Fruit fly (Drosophila melanogaster) Kc167 (cell line): ENCODE results near the gene Ppox.

Experiments
- h ChIP-seq: fragments of >200 bp; optimal IDR thresholded peaks from 3 replicates; lab custom pipeline; 2018; ENCODE audit warnings: missing external identifiers
- insv ChIP-seq: fragments of >200 bp; optimal IDR thresholded peaks from 3 replicates; lab custom pipeline; 2018; ENCODE audit warnings: missing external identifiers
- psq ChIP-seq: fragments of >200 bp; optimal IDR thresholded peaks from 2 replicates; lab custom pipeline; 2017; ENCODE audit warnings: missing external identifiers

DNA sequence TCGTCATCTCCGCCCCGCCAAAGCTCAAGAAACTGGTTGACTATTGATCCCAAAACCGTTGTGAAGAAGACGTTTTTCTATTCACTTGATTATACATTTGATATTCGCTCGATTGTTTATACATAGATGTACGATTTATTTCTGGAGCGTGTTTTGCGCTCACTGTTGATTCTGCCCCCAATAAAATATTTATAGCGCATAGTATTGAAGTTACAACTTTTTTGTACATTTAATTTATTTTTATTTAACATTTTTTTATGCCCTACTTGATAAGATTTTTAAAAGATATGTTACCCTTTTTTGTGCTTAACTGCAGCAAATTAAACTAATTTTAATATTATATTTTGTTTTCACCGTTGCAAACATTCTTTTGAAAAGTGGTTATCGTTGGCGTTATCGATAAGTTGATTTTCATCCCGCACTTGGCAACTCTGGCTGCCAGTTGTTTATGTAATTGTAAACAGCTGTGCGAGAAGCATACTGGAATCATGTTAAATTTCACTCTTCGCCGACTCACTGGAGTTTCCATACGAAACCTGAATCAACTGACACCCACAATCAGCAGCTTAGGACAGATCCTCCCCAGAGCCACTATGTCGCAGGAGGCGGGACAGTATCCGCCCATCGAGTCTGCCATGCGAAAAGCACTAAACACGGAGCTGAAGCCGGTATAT, 2.3 kb downstream of the Ppox start, which contains the start of gene CG31126:
- no peak for TF ChIP-seq psq (lab: Kevin White, UChicago)
- no peak for TF ChIP-seq h (lab: Kevin White, UChicago)
- no peak for TF ChIP-seq insv (lab: Kevin White, UChicago)
